Worm (Caenorhabditis elegans) whole organism, dauer: ENCODE results near the gene cht-2.

Experiments
- unc-62 ChIP-seq: sonication (generic microtip); optimal IDR thresholded peaks from 2 replicates; lab custom pipeline; 2017; ENCODE audit warnings: missing biosample characterization, missing genetic modification reagents, missing genetic modification characterization

cht-2 gene

ce11 chrII:8499021-8499420 is 21.7 kb upstream of the cht-2 start:
- TF ChIP-seq unc-62 (GFP tag; lab: Kevin White, UChicago): no peak

DNA sequence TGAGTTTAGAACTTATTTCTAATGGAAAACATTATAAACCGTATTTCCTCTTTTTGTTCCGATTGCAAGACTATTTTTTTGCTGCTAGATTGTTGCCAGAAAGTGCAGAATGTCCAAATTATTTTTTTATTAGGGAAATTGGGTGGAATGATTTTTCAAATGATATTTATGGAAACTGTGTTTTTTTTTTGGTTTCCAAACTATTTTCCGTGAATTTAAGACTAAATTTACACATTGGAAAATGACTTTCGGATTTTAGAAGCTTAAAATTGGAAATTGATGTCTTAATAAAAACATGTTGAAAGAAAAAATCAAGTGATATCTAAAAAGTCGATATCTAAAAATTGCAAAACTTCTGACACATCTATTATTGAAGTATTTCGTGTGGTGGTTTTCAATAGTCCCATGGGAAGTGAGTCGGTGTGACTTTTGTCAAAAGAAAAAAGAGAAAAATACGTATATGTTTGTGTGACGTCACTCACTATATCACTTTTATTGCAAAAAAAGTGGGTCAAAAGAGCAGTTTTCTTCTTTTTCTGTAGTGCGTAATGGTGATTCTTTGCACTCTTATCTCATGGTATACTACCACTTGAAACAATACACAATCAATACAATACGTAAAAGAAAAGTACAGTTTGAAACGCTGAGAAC is 16.5 kb upstream of the cht-2 start:
- TF ChIP-seq unc-62 (GFP tag; lab: Kevin White, UChicago): no peak

- no peak for TF ChIP-seq unc-62 (GFP tag; lab: Kevin White, UChicago)
Measured at ce11 chrII:8506759-8507158, 14.0 kb upstream of the cht-2 start.

DNA sequence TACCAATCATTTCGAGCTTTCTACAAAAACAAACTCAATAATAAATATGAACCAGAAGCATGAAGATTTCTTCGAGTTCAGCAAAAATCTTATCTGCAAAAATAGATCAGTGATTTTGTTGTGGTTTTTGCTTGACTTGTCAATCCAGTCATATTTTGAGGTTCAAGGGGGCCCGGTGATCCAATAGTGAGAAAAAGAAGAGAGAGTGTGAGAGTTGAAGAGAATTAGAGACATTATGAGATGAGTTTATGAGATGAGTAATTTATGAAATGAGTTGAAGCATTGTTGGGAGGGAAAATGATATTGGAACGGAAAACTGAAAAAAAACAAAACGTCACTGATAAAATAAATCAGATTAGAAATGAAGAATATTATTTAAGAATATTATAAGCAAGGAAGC is 11.8 kb upstream of the cht-2 start, which contains the start of gene T13H5.1:
Gene T13H5.1 (minus strand): TSS at position 101 of the 400 bp plus-strand sequence.
- TF ChIP-seq unc-62 (GFP tag; lab: Kevin White, UChicago): no peak

DNA sequence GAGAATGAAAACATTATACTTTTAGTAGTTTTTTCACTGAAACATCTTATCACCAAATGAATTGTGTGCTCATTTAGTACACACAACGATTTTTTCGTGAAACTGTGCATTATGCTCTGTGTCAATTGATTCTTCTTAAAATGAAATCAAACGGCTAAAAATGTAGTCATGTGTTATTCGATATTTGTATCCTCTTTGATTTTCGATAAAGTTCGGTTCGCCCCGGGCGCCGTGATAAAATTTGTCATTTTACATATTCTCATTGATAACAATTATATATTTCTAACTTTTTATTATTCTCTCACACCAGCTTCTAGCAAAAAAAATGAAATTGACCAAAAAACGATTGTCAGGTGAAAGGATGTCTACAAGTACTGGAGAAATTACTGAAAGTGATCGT is 6.0 kb upstream of the cht-2 start, which contains the start of gene ctg-2:
Gene ctg-2 (plus strand): TSS at position 326 of the 400 bp plus-strand sequence.
- TF ChIP-seq unc-62 (GFP tag; lab: Kevin White, UChicago): no peak

- TF ChIP-seq unc-62 (GFP tag; lab: Kevin White, UChicago): no peak
Measured at ce11 chrII:8515521-8515920, 5.2 kb upstream of the cht-2 start.

DNA sequence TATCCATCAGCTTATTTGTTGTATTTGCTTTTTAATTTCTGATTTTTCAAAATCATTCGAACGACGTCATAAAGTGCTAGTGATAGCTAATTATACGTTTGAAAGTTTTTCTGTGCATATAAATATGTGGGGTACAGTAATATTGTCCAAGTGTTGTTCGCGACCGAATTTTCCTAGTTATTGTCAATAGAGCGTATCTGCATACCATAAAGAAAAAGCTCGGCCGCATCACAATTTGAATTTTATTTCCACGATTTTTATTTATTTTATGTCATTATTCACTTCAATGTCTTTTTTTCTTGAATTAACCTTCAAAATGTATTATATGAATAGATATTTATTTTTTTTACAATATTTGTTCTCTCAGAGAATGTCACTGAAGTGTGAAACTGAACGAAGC is 3.9 kb upstream of the cht-2 start, which contains the start of gene rnh-2:
Gene rnh-2 (plus strand): TSS at position 368 of the 400 bp plus-strand sequence.
- TF ChIP-seq unc-62 (GFP tag; lab: Kevin White, UChicago): no peak

DNA sequence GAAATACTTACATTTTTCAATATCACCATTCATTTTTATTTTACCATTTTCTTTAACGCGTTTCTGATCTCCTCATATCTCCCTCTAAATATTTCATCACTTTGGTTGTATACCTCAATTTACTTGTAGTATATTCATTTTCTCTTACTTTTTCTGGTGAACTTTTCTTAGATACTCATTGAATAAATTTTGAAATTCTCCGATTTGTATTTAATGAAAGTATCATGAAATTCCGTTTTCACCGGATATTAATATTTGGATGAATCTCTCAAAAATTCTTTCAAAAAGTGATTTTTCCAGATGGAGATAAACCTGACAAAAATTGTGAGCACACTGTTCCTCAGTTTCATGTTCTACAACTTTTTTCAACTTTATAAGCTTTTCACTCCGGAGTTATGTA is 2.5 kb upstream of the cht-2 start, which contains the start of gene T13H5.8:
Gene T13H5.8 (plus strand): TSS at position 301 of the 400 bp plus-strand sequence.
- no peak for TF ChIP-seq unc-62 (GFP tag; lab: Kevin White, UChicago)

- TF ChIP-seq unc-62 (GFP tag; lab: Kevin White, UChicago): no peak
Measured at ce11 chrII:8525133-8525736, 4.5 kb downstream of the cht-2 start, which contains the start of the genes prp-9 and mrps-18B. Gene prp-9 (minus strand): TSS chrII:8525396. Gene mrps-18B (plus strand): TSS chrII:8525681.

DNA sequence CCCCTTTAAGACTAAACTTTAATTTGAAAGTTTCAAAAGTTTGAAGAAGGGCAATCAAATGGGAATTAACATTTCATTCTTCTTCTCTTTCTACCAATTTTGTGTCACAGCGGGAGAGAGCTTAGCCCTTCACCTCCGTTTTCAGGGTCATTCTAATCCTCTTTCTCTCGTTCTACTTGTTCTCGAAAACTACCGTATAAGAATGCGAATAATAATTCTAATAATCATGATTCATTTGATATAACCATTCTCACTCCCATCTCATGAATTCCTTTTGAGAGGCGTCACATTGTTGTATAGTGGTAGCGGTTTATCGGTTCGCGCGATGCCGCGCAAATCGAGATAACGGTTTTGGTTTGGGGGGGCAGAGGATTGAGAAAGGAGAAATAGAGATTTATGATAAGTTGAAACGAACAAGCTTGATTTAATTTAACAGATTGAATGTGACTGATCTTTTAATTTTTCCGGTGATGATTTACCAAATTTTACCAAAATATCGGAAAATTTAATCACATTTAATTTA is 8.5 kb downstream of the cht-2 start:
- TF ChIP-seq unc-62 (GFP tag; lab: Kevin White, UChicago): no peak

DNA sequence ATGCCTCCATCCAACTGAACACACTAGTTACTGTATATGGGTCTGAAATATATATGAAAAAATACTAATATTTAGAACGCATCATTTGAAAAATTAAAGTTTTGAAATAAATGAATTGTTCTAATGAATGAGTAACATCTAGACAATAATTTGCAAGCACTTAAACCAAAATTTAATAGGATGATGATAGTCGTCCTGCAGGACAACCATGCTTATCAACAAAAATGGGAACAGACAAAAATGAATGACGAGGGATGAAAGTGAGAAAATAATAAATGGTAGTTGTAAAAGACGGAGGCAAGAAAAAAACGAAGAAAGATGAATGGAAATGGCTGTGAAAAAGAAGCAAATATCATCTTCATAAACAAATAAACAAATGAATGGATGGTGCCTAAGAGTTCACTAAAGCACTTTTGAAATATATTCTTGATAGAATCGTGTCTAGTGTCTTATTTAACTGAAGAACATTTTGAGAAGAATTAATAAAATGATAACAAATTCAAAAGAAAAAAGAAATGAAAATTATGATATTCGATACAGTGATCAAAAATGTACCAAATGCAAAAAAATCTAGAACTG is 10.5 kb downstream of the cht-2 start, which contains the start of gene gldi-7:
Gene gldi-7 (minus strand): TSS at position 42 of the 579 bp plus-strand sequence.
- no peak for TF ChIP-seq unc-62 (GFP tag; lab: Kevin White, UChicago)

DNA sequence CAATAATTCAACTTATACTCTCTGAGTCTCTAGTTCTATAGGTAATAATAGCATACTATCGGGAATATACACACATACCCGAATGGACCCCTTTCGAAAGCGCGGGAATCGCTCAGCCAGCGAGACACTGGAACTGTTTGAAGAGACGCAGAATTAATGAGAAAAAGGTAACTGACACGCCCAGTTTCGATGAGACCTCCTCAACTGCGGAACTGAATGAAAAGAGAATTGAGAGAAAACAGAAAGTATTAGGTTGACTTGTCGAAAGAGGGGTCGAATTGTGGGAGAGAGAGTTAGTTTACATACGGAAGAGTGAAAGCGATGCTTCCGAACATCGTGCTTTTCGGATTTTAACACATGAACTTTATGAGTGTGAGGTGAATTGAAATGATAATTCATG is 11.3 kb downstream of the cht-2 start:
- no peak for TF ChIP-seq unc-62 (GFP tag; lab: Kevin White, UChicago)

DNA sequence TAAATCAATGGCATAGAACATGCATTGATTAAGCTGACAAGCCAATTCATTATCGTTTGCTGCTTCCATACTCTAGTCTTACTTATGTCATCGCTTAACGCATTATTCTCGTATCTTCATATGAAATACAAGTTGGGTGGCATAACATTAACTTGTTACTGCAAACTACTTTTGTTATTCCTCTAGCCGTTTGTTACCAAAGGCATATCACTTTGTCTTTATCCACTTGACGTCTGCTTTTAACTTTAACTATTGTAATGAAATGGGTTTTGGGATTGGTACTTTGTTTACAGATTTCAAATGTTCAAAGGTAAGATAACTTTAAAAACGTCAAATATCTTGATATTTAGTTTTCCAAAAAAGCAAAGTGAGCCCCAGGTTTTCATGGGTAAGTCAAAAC is 15.3 kb downstream of the cht-2 start, which contains the start of gene W01C9.2:
Gene W01C9.2 (plus strand): TSS at position 301 of the 400 bp plus-strand sequence.
- TF ChIP-seq unc-62 (GFP tag; lab: Kevin White, UChicago): no peak

- no peak for TF ChIP-seq unc-62 (GFP tag; lab: Kevin White, UChicago)
Measured at ce11 chrII:8540412-8540811, 19.7 kb downstream of the cht-2 start, which contains the start of gene pqn-73. Gene pqn-73 (plus strand): TSS chrII:8540712.

DNA sequence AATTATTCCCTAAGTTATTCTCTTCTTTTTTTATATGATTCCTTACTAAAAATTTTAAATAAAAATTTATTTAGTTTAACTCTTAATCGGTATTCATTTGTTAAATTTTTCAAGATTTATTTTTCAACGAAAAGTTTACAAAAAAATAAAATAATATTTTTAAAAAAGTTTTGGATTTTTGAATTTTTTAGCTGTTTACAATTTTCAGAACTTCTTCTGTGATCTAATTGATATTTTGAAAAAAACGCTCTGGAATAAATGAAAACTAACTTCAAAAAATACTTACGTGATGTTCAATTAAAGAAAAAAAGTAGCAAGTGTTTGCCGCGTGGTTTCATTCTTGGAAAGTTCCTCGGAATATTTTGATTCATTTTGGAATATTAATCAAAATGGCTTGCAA is 24.6 kb downstream of the cht-2 start, which contains the start of gene decr-1.2:
Gene decr-1.2 (plus strand): TSS at position 301 of the 400 bp plus-strand sequence.
- TF ChIP-seq unc-62 (GFP tag; lab: Kevin White, UChicago): no peak

DNA sequence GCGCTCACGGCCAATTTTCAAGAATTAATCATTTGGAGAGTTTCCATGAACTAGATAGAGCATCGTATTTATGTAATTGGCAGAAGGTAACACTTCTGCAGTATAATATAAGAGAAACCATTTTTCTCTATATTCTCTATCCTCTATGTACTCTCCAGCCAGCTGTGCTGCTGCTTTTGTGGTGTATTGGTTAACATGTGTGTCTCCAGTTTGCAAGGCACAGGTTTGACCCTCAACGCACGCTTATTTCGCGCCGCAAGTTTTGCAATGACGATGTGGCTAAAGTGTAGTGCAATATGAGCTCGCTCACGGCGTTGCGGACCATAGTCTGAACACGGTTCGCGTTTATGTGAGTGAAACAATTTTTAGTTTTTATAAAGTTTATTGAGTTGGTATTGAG is 26.2 kb downstream of the cht-2 start:
- no peak for TF ChIP-seq unc-62 (GFP tag; lab: Kevin White, UChicago)
